Worm (Caenorhabditis elegans) whole organism, L2 larva: Measurements from ENCODE around the gene F32G8.2.

Experiments
- C34F6.9 ChIP-seq: fragments of 150-350 bp; optimal IDR thresholded peaks from 2 replicates; lab custom pipeline; 2014; ENCODE audit warnings: missing biosample characterization, missing genetic modification characterization
- R02D3.7 ChIP-seq: fragments of 150-350 bp; optimal IDR thresholded peaks from 2 replicates; lab custom pipeline; 2014; ENCODE audit warnings: missing biosample characterization, missing genetic modification characterization
- Y55F3AM.14 ChIP-seq: fragments of 200-800 bp; sonication (Bioruptor generic); optimal IDR thresholded peaks from 2 replicates; lab custom pipeline; 2018; ENCODE audit warnings: mild to moderate bottlenecking, missing genetic modification characterization, missing compliant biosample characterization
- ZK546.5 ChIP-seq: sonication (generic microtip); optimal IDR thresholded peaks from 2 replicates; lab custom pipeline; 2017; ENCODE audit warnings: missing biosample characterization, missing genetic modification characterization
- alr-1 ChIP-seq: fragments of 150-350 bp; optimal IDR thresholded peaks from 2 replicates; lab custom pipeline; 2014; ENCODE audit warnings: missing biosample characterization, missing genetic modification characterization
- aly-2 ChIP-seq: fragments of 150-350 bp; optimal IDR thresholded peaks from 2 replicates; lab custom pipeline; 2014; ENCODE audit warnings: missing biosample characterization, missing genetic modification characterization
- ama-1 ChIP-seq: fragments of 150-350 bp; optimal IDR thresholded peaks from 2 replicates; lab custom pipeline; 2018; ENCODE audit warnings: inconsistent platforms
- blmp-1 ChIP-seq: sonication (generic microtip); optimal IDR thresholded peaks from 2 replicates; lab custom pipeline; 2017; ENCODE audit warnings: missing genetic modification characterization, mild to moderate bottlenecking, missing compliant biosample characterization, antibody characterized with exemption, moderate library complexity; ENCODE audit not compliant: insufficient read depth
- ceh-16 ChIP-seq: fragments of 150-350 bp; optimal IDR thresholded peaks from 2 replicates; lab custom pipeline; 2014; ENCODE audit warnings: missing biosample characterization, missing genetic modification characterization
- ceh-82 ChIP-seq: fragments of 150-350 bp; optimal IDR thresholded peaks from 2 replicates; lab custom pipeline; 2014; ENCODE audit warnings: missing biosample characterization, missing genetic modification characterization
- crh-2 ChIP-seq: sonication (generic microtip); optimal IDR thresholded peaks from 2 replicates; lab custom pipeline; 2017; ENCODE audit warnings: missing biosample characterization, missing genetic modification characterization
- dmd-4 ChIP-seq: sonication (generic microtip); optimal IDR thresholded peaks from 2 replicates; lab custom pipeline; 2017; ENCODE audit warnings: missing biosample characterization, missing genetic modification characterization
- egl-27 ChIP-seq: sonication (generic microtip); optimal IDR thresholded peaks from 3 replicates; lab custom pipeline; 2017; ENCODE audit warnings: missing biosample characterization, missing genetic modification reagents, missing genetic modification characterization
- elt-1 ChIP-seq: fragments of 150-350 bp; optimal IDR thresholded peaks from 2 replicates; lab custom pipeline; 2014; ENCODE audit warnings: missing biosample characterization, missing genetic modification characterization
- fos-1 ChIP-seq: fragments of 150-350 bp; optimal IDR thresholded peaks from 2 replicates; lab custom pipeline; 2014; ENCODE audit warnings: missing biosample characterization, missing genetic modification characterization
- gmeb-1 ChIP-seq: fragments of 150-350 bp; optimal IDR thresholded peaks from 2 replicates; lab custom pipeline; 2014; ENCODE audit warnings: missing biosample characterization, missing genetic modification characterization
- lin-11 ChIP-seq: fragments of 150-350 bp; sonication (generic microtip); optimal IDR thresholded peaks from 2 replicates; lab custom pipeline; 2014; ENCODE audit warnings: missing biosample characterization, missing genetic modification characterization, inconsistent platforms, mixed read lengths
- lin-13 ChIP-seq: fragments of 150-350 bp; optimal IDR thresholded peaks from 2 replicates; lab custom pipeline; 2014; ENCODE audit warnings: missing biosample characterization, missing genetic modification reagents, missing genetic modification characterization
- lin-39 ChIP-seq: fragments of 150-350 bp; optimal IDR thresholded peaks from 2 replicates; lab custom pipeline; 2014; ENCODE audit warnings: missing biosample characterization, missing genetic modification reagents, missing genetic modification characterization
- lsy-2 ChIP-seq, 2 experiments: fragments of 150-350 bp in 1 of 2; sonication (generic microtip) in 1 of 2; optimal IDR thresholded peaks; 2 replicates each; lab custom pipeline; 2014 to 2017; ENCODE audit warnings: missing biosample characterization in 2 of 2, missing genetic modification characterization in 2 of 2
- mab-5 ChIP-seq: fragments of 150-350 bp; optimal IDR thresholded peaks from 2 replicates; lab custom pipeline; 2014; ENCODE audit warnings: missing biosample characterization, missing genetic modification characterization
- mbf-1 ChIP-seq: sonication (generic microtip); optimal IDR thresholded peaks from 2 replicates; lab custom pipeline; 2017; ENCODE audit warnings: missing biosample characterization, missing genetic modification characterization
- mdl-1 ChIP-seq, 2 experiments: fragments of 150-350 bp in 1 of 2; sonication (generic microtip) in 1 of 2; optimal IDR thresholded peaks; 2 replicates each; lab custom pipeline; 2017; ENCODE audit warnings: missing biosample characterization in 2 of 2, missing genetic modification characterization in 2 of 2
- nhr-10 ChIP-seq: sonication (generic microtip); optimal IDR thresholded peaks from 2 replicates; lab custom pipeline; 2017; ENCODE audit warnings: missing biosample characterization, missing genetic modification characterization
- nhr-11 ChIP-seq: fragments of 150-350 bp; optimal IDR thresholded peaks from 2 replicates; lab custom pipeline; 2014; ENCODE audit warnings: missing biosample characterization, missing genetic modification characterization
- nhr-12 ChIP-seq: fragments of 150-350 bp; optimal IDR thresholded peaks from 2 replicates; lab custom pipeline; 2014; ENCODE audit warnings: missing biosample characterization, missing genetic modification characterization
- nhr-129 ChIP-seq: fragments of 150-350 bp; optimal IDR thresholded peaks from 2 replicates; lab custom pipeline; 2014; ENCODE audit warnings: missing biosample characterization, missing genetic modification characterization
- nhr-21 ChIP-seq: fragments of 150-350 bp; optimal IDR thresholded peaks from 2 replicates; lab custom pipeline; 2014; ENCODE audit warnings: missing biosample characterization, missing genetic modification characterization
- nhr-23 ChIP-seq: fragments of 150-350 bp; optimal IDR thresholded peaks from 2 replicates; lab custom pipeline; 2014; ENCODE audit warnings: missing biosample characterization, missing genetic modification reagents, missing genetic modification characterization
- nhr-237 ChIP-seq: fragments of 150-350 bp; optimal IDR thresholded peaks from 2 replicates; lab custom pipeline; 2014; ENCODE audit warnings: missing biosample characterization, missing genetic modification characterization
- nhr-25 ChIP-seq: fragments of 150-350 bp; sonication (generic microtip); optimal IDR thresholded peaks from 3 replicates; lab custom pipeline; 2014; ENCODE audit warnings: missing biosample characterization, missing genetic modification characterization
- nhr-6 ChIP-seq: fragments of 150-350 bp; optimal IDR thresholded peaks from 2 replicates; lab custom pipeline; 2014; ENCODE audit warnings: missing biosample characterization, missing genetic modification characterization
- nhr-77 ChIP-seq: fragments of 150-350 bp; optimal IDR thresholded peaks from 2 replicates; lab custom pipeline; 2014; ENCODE audit warnings: missing biosample characterization, missing genetic modification characterization
- peb-1 ChIP-seq: fragments of 150-350 bp; optimal IDR thresholded peaks from 2 replicates; lab custom pipeline; 2014; ENCODE audit warnings: missing biosample characterization, missing genetic modification characterization
- skn-1 ChIP-seq: sonication (generic microtip); optimal IDR thresholded peaks from 2 replicates; lab custom pipeline; 2017; ENCODE audit warnings: missing biosample characterization, missing genetic modification characterization
- sma-9 ChIP-seq, 2 experiments: fragments of 150-350 bp in 1 of 2; sonication (generic microtip) in 1 of 2; optimal IDR thresholded peaks; 2 replicates each; lab custom pipeline; 2014 to 2016; ENCODE audit warnings: missing genetic modification characterization in 2 of 2, mild to moderate bottlenecking in 1 of 2, missing biosample characterization in 1 of 2, missing compliant biosample characterization in 1 of 2, missing genetic modification reagents in 1 of 2, moderate library complexity in 1 of 2
- snpc-4 ChIP-seq: fragments of 150-350 bp; optimal IDR thresholded peaks from 2 replicates; lab custom pipeline; 2014; ENCODE audit warnings: missing biosample characterization, missing genetic modification characterization
- unc-55 ChIP-seq: fragments of 150-350 bp; sonication (generic microtip); optimal IDR thresholded peaks from 3 replicates; lab custom pipeline; 2014; ENCODE audit warnings: missing biosample characterization, missing genetic modification reagents, missing genetic modification characterization
- ztf-1 ChIP-seq: fragments of 200-800 bp; sonication (Bioruptor generic); conservative IDR thresholded peaks from 2 replicates; pipeline ENCODE4 v1.3.6; 2022; ENCODE audit warnings: missing genetic modification characterization, missing compliant biosample characterization

The F32G8.2 gene

DNA sequence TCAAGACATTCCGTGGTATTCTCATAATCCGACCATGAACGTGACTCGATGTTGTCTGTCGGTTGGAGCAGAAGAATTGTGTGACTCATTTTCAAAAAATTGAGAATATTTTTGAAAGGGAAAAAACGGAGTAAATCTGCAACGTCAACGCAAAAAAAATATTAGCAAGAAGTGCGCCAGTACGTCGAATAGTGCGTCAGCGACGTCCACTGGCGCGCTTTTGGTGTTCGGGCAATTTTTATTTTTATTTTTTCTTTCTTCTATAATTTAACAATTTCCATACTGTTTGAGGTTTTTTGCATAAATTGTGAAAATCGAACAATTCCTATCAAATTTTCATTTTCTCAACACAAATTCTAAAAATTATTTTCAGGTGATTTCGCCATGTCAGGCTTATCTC lies 29.1 kb downstream of the F32G8.2 start, which contains the start of the genes erh-1 and lpd-9 (continued):
- TF ChIP-seq lin-39 (no peak), lin-13 (GFP tag; lab: Kevin White, UChicago) (peak; percentile 50), ZK546.5 (tag; lab: Kevin White, UChicago) (no peak), ceh-16 (tag; lab: Kevin White, UChicago) (no peak), nhr-6 (tag; lab: Kevin White, UChicago) (no peak), mbf-1 (tag; lab: Kevin White, UChicago) (no peak), mdl-1 (tag; optimal IDR thresholded peaks at IDR 0.05; lab: Kevin White, UChicago) (no peak), nhr-129 (tag; lab: Kevin White, UChicago) (peak; percentile 51), crh-2 (tag; lab: Kevin White, UChicago) (peak; percentile 59)

DNA sequence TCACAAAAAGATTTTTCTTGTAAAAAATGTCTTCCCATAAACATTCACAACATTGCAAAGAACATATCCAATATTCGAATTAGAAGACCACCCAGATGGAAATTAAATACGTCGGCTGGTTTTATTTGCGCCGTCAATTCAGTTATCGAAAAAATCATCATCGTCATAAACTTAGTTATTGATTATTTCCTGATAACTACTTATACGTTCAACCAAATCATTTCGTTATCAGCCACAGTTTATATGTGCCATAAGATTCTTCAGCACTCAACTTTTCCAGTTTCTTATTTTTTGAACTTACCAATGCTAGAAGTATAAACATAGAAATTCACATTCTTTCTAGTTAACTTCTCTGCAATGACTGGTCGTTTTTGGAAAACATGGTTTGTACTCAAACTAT lies 30.8 kb downstream of the F32G8.2 start:
- TF ChIP-seq R02D3.7: no peak
- TF ChIP-seq C34F6.9 (tag; lab: Kevin White, UChicago): no peak
- peak; percentile 46 for TF ChIP-seq skn-1
- peak; percentile 32 for TF ChIP-seq sma-9 (GFP tag; optimal IDR thresholded peaks at IDR 0.05; lab: Kevin White, UChicago)
- TF ChIP-seq sma-9 (tag; optimal IDR thresholded peaks at IDR 0.05; lab: Kevin White, UChicago): no peak
- no peak for TF ChIP-seq nhr-77 (tag; lab: Kevin White, UChicago)
- no peak for TF ChIP-seq nhr-6 (tag; lab: Kevin White, UChicago)
- TF ChIP-seq snpc-4 (tag; lab: Kevin White, UChicago): no peak
- no peak for TF ChIP-seq nhr-10
- TF ChIP-seq nhr-25 (tag; lab: Kevin White, UChicago): no peak
- no peak for TF ChIP-seq unc-55 (GFP tag; lab: Kevin White, UChicago)
- no peak for TF ChIP-seq ceh-82 (tag; lab: Kevin White, UChicago)
- TF ChIP-seq crh-2 (tag; lab: Kevin White, UChicago): peak; percentile 23
- TF ChIP-seq ztf-1 (GFP tag; lab: Robert Waterston, UW): no peak
- TF ChIP-seq mab-5 (tag; lab: Kevin White, UChicago): no peak
- peak; percentile 5 for TF ChIP-seq gmeb-1
- no peak for TF ChIP-seq mbf-1 (tag; lab: Kevin White, UChicago)
- no peak for TF ChIP-seq nhr-11
- TF ChIP-seq ama-1: no peak
- no peak for TF ChIP-seq nhr-23 (tag; lab: Kevin White, UChicago)
- TF ChIP-seq alr-1 (tag; lab: Kevin White, UChicago): no peak
- no peak for TF ChIP-seq dmd-4
- no peak for TF ChIP-seq elt-1
- TF ChIP-seq fos-1 (tag; lab: Kevin White, UChicago): peak; percentile 83
- TF ChIP-seq egl-27 (tag; lab: Kevin White, UChicago): no peak
- no peak for TF ChIP-seq lin-39
- TF ChIP-seq nhr-21 (tag; lab: Kevin White, UChicago): no peak
- no peak for TF ChIP-seq Y55F3AM.14 (GFP tag; lab: Kevin White, UChicago)
- TF ChIP-seq nhr-237 (tag; lab: Kevin White, UChicago): no peak
- TF ChIP-seq peb-1: no peak
- no peak for TF ChIP-seq lin-11 (tag; lab: Kevin White, UChicago)
- no peak for TF ChIP-seq lsy-2 (tag; optimal IDR thresholded peaks at IDR 0.05; lab: Kevin White, UChicago)
- TF ChIP-seq aly-2 (tag; lab: Kevin White, UChicago): no peak

DNA sequence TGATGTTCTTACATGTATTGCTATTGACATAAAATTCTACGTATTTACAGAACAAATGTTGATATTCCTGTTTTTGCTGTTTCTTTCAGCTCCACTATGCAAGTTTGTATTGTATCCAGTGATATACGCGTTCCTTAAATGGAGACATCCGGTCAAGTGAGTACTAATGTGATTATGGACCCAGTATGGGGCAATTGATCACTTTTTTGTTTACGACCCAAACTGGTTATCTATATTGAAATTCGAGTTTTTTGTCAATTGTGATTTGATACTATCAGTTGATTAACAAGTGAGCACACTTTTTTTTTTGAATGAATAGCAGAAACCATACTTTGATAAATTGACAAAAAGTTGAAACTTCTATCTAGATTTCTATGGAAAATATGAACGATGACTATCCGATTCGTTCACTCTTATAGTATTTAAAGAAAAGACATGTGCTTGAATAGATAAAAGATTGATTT lies 32.1 kb downstream of the F32G8.2 start, which contains the start of gene T21C9.6:
Gene T21C9.6 (plus strand): TSS at position 51 of the 464 bp plus-strand sequence.
- peak; percentile 30 for TF ChIP-seq fos-1 (tag; lab: Kevin White, UChicago)
- TF ChIP-seq lin-39: no peak
- TF ChIP-seq ZK546.5 (tag; lab: Kevin White, UChicago): no peak
- TF ChIP-seq mab-5 (tag; lab: Kevin White, UChicago): no peak

DNA sequence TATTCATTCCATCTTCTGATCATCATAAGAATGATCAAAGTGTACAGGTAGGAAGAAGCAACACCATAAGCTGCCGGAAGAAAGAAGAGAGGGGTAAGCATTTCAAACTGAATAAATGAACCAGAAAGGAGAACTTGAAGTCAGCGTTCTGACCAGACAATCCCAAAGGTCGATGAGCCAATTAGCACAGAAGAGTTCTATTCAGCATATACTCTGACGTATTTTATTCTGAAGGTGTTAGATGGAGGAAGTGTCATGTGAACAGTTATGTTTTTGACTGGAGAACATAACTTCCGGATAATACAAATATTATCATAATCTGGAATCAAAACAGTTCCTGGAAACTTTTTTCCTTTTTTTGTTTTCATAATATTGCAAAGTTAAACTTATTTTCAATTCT lies 38.9 kb downstream of the F32G8.2 start, which contains the start of gene srg-32:
Gene srg-32 (minus strand): TSS at position 101 of the 400 bp plus-strand sequence.
- no peak for TF ChIP-seq snpc-4 (tag; lab: Kevin White, UChicago)
- no peak for TF ChIP-seq blmp-1
- no peak for TF ChIP-seq nhr-12 (tag; lab: Kevin White, UChicago)
- no peak for TF ChIP-seq lin-39
- no peak for TF ChIP-seq peb-1
- no peak for TF ChIP-seq skn-1
- TF ChIP-seq nhr-129 (tag; lab: Kevin White, UChicago): no peak
- no peak for TF ChIP-seq unc-55 (GFP tag; lab: Kevin White, UChicago)
- TF ChIP-seq nhr-237 (tag; lab: Kevin White, UChicago): no peak
- no peak for TF ChIP-seq nhr-6 (tag; lab: Kevin White, UChicago)
- no peak for TF ChIP-seq aly-2 (tag; lab: Kevin White, UChicago)
- TF ChIP-seq, all 48 proteins: peak for 0
